Fruit fly (Drosophila melanogaster) whole organism, embryonic: ENCODE data around the gene CG15375.

Source experiments
- B-H1 ChIP-seq: fragments of 200-800 bp; sonication (Bioruptor generic); IDR thresholded peaks from 3 replicates; pipeline ENCODE4 v1.3.6; 2022; ENCODE audit warnings: missing biosample characterization, missing genetic modification characterization
- CG10267 ChIP-seq: fragments of 200-800 bp; sonication (Bioruptor generic); optimal IDR thresholded peaks from 2 replicates; lab custom pipeline; 2018; ENCODE audit warnings: missing biosample characterization, mild to moderate bottlenecking, missing genetic modification characterization, moderate library complexity
- CG10431 ChIP-seq: fragments of 200-800 bp; sonication (Bioruptor generic); optimal IDR thresholded peaks from 3 replicates; lab custom pipeline; 2018; ENCODE audit warnings: missing biosample characterization, mild to moderate bottlenecking, missing genetic modification characterization
- CG13287 ChIP-seq: fragments of 200-800 bp; sonication (Bioruptor generic); IDR thresholded peaks from 2 replicates; pipeline ENCODE4 v1.3.6; 2022; ENCODE audit warnings: missing biosample characterization, missing genetic modification characterization; ENCODE audit not compliant: partially characterized antibody
- CG2116 ChIP-seq: fragments of 200-800 bp; sonication (Bioruptor generic); optimal IDR thresholded peaks from 3 replicates; lab custom pipeline; 2018; ENCODE audit warnings: missing biosample characterization, mild to moderate bottlenecking, missing genetic modification characterization
- CG2120 ChIP-seq: fragments of 200-800 bp; sonication (Bioruptor generic); optimal IDR thresholded peaks from 3 replicates; lab custom pipeline; 2016; ENCODE audit warnings: missing biosample characterization, missing genetic modification characterization
- CG2129 ChIP-seq: fragments of 200-800 bp; sonication (Bioruptor generic); IDR thresholded peaks from 2 replicates; pipeline ENCODE4 v1.3.6; 2022; ENCODE audit warnings: missing biosample characterization, missing genetic modification characterization; ENCODE audit not compliant: partially characterized antibody
- CG30020 ChIP-seq: fragments of 200-800 bp; optimal IDR thresholded peaks from 2 replicates; lab custom pipeline; 2019; ENCODE audit warnings: missing biosample characterization, mild to moderate bottlenecking, missing genetic modification characterization, moderate library complexity
- CG34422 ChIP-seq: fragments of 200-800 bp; sonication (Bioruptor generic); IDR thresholded peaks from 3 replicates; pipeline ENCODE4 v1.3.6; 2022; ENCODE audit warnings: missing biosample characterization, missing genetic modification characterization
- CG5180 ChIP-seq: fragments of 200-800 bp; sonication (Bioruptor generic); optimal IDR thresholded peaks from 3 replicates; lab custom pipeline; 2017; ENCODE audit warnings: missing biosample characterization, missing genetic modification characterization, mild to moderate bottlenecking, moderate library complexity, missing genetic modification reagents
- CG6175 ChIP-seq: fragments of 200-800 bp; sonication (Bioruptor generic); IDR thresholded peaks from 3 replicates; pipeline ENCODE4 v1.3.6; 2022; ENCODE audit warnings: missing biosample characterization, missing genetic modification characterization
- CG6654 ChIP-seq: fragments of 200-800 bp; sonication (Bioruptor generic); optimal IDR thresholded peaks from 2 replicates; lab custom pipeline; 2017; ENCODE audit warnings: missing biosample characterization, mild to moderate bottlenecking, missing genetic modification characterization
- CG7963 ChIP-seq: fragments of 200-800 bp; sonication (Bioruptor generic); IDR thresholded peaks from 3 replicates; pipeline ENCODE4 v1.3.6; 2022; ENCODE audit warnings: missing biosample characterization, missing genetic modification characterization; ENCODE audit not compliant: partially characterized antibody
- CG9609 ChIP-seq: fragments of 200-800 bp; sonication (Bioruptor generic); optimal IDR thresholded peaks from 3 replicates; lab custom pipeline; 2016; ENCODE audit warnings: missing biosample characterization, missing genetic modification characterization
- CG9727 ChIP-seq: fragments of 200-800 bp; sonication (Bioruptor generic); optimal IDR thresholded peaks from 3 replicates; lab custom pipeline; 2017; ENCODE audit warnings: missing biosample characterization, mild to moderate bottlenecking, missing genetic modification characterization
- CG9932 ChIP-seq: fragments of 200-800 bp; sonication (Bioruptor generic); IDR thresholded peaks from 2 replicates; pipeline ENCODE4 v1.3.6; 2022; ENCODE audit warnings: missing biosample characterization, missing genetic modification characterization
- Chrac-16 ChIP-seq: fragments of 200-800 bp; sonication (Bioruptor generic); optimal IDR thresholded peaks from 3 replicates; lab custom pipeline; 2016; ENCODE audit warnings: missing biosample characterization, missing genetic modification characterization
- Dref ChIP-seq: fragments of 200-800 bp; sonication (Bioruptor generic); IDR thresholded peaks from 2 replicates; pipeline ENCODE4 v1.3.6; 2022; ENCODE audit warnings: missing biosample characterization, missing genetic modification characterization
- E2f2 ChIP-seq: fragments of 200-800 bp; sonication (Bioruptor generic); IDR thresholded peaks from 2 replicates; pipeline ENCODE4 v1.3.6; 2022; ENCODE audit warnings: missing biosample characterization, missing genetic modification characterization
- Ets65A ChIP-seq: fragments of 200-800 bp; sonication (Bioruptor generic); peaks from one replicate; lab custom pipeline; 2016; ENCODE audit warnings: missing biosample characterization, missing genetic modification characterization
- Gug ChIP-seq: fragments of 200-800 bp; sonication (Bioruptor generic); IDR thresholded peaks from 4 replicates; pipeline ENCODE4 v1.3.6; 2022; ENCODE audit warnings: missing biosample characterization, missing genetic modification characterization
- HLHmδ ChIP-seq: fragments of 200-800 bp; sonication (Bioruptor generic); optimal IDR thresholded peaks from 2 replicates; lab custom pipeline; 2018; ENCODE audit warnings: missing biosample characterization, mild to moderate bottlenecking, missing genetic modification characterization, moderate library complexity
- MBD-R2 ChIP-seq: fragments of 200-800 bp; sonication (Bioruptor generic); IDR thresholded peaks from 2 replicates; pipeline ENCODE4 v1.3.6; 2022; ENCODE audit warnings: missing biosample characterization, missing genetic modification characterization
- Med ChIP-seq: fragments of 200-800 bp; sonication (Bioruptor generic); peaks from one replicate; lab custom pipeline; 2016; ENCODE audit warnings: missing biosample characterization, missing genetic modification characterization, mild to moderate bottlenecking, inconsistent platforms, moderate library complexity
- Neu2 ChIP-seq: fragments of 200-800 bp; sonication (Bioruptor generic); optimal IDR thresholded peaks from 3 replicates; lab custom pipeline; 2016; ENCODE audit warnings: missing biosample characterization, missing genetic modification characterization, borderline replicate concordance
- TFAM ChIP-seq: fragments of 200-800 bp; sonication (Bioruptor generic); optimal IDR thresholded peaks from 2 replicates; lab custom pipeline; 2017; ENCODE audit warnings: missing biosample characterization, missing genetic modification characterization, inconsistent platforms
- aop ChIP-seq: fragments of 200-800 bp; sonication (Bioruptor generic); IDR thresholded peaks from 2 replicates; pipeline ENCODE4 v1.3.6; 2022; ENCODE audit warnings: missing biosample characterization, missing genetic modification characterization
- bbx ChIP-seq: fragments of 200-800 bp; sonication (Bioruptor generic); IDR thresholded peaks from 2 replicates; pipeline ENCODE4 v1.3.6; 2022; ENCODE audit warnings: missing biosample characterization, missing genetic modification characterization; ENCODE audit not compliant: partially characterized antibody
- bowl ChIP-seq: fragments of 200-800 bp; sonication (Bioruptor generic); IDR thresholded peaks from 2 replicates; pipeline ENCODE4 v1.3.6; 2022; ENCODE audit warnings: missing biosample characterization, missing genetic modification characterization
- cg ChIP-seq: fragments of 200-800 bp; sonication (Bioruptor generic); optimal IDR thresholded peaks from 3 replicates; lab custom pipeline; 2019; ENCODE audit warnings: missing biosample characterization, mild to moderate bottlenecking, missing genetic modification characterization, moderate library complexity
- dm ChIP-seq: fragments of 200-800 bp; sonication (Bioruptor generic); optimal IDR thresholded peaks from 3 replicates; lab custom pipeline; 2016; ENCODE audit warnings: missing biosample characterization, missing genetic modification characterization
- dmrt11E ChIP-seq: fragments of 200-800 bp; sonication (Bioruptor generic); optimal IDR thresholded peaks from 3 replicates; lab custom pipeline; 2018; ENCODE audit warnings: missing biosample characterization, mild to moderate bottlenecking, missing genetic modification characterization, moderate library complexity
- dpn ChIP-seq, 2 experiments: fragments of 200-800 bp; sonication (Bioruptor generic); optimal IDR thresholded peaks; 3 replicates each; lab custom pipeline; 2016; ENCODE audit warnings: missing biosample characterization in 2 of 2, missing genetic modification characterization in 2 of 2
- grau ChIP-seq: fragments of 200-800 bp; optimal IDR thresholded peaks from 3 replicates; lab custom pipeline; 2019; ENCODE audit warnings: missing biosample characterization, mild to moderate bottlenecking, missing genetic modification characterization, moderate library complexity
- hbn ChIP-seq: fragments of 200-800 bp; sonication (Bioruptor generic); IDR thresholded peaks from 2 replicates; pipeline ENCODE4 v1.3.6; 2022; ENCODE audit warnings: missing biosample characterization, missing genetic modification characterization; ENCODE audit not compliant: partially characterized antibody
- jumu ChIP-seq: fragments of 200-800 bp; sonication (Bioruptor generic); optimal IDR thresholded peaks from 3 replicates; lab custom pipeline; 2016; ENCODE audit warnings: missing biosample characterization, missing genetic modification characterization
- ken ChIP-seq: fragments of 200-800 bp; sonication (Bioruptor generic); IDR thresholded peaks from 3 replicates; pipeline ENCODE4 v1.3.6; 2022; ENCODE audit warnings: missing biosample characterization, missing genetic modification characterization
- lola ChIP-seq, 3 experiments: fragments of >200 bp in 2 of 3; fragments of 200-800 bp in 1 of 3; sonication (Bioruptor generic) in 1 of 3; optimal IDR thresholded peaks; 2 replicates each; lab custom pipeline; 2017 to 2019; ENCODE audit warnings: missing biosample characterization in 3 of 3, missing genetic modification characterization in 3 of 3, mild to moderate bottlenecking in 1 of 3, moderate library complexity in 1 of 3
- nom ChIP-seq: fragments of 200-800 bp; sonication (Bioruptor generic); optimal IDR thresholded peaks from 2 replicates; lab custom pipeline; 2017; ENCODE audit warnings: missing biosample characterization, missing genetic modification characterization, mild to moderate bottlenecking, moderate library complexity, missing genetic modification reagents
- ro ChIP-seq: fragments of 200-800 bp; sonication (Bioruptor generic); IDR thresholded peaks from 2 replicates; pipeline ENCODE4 v1.3.6; 2022; ENCODE audit warnings: missing biosample characterization, missing genetic modification characterization
- row ChIP-seq: fragments of 200-800 bp; sonication (Bioruptor generic); IDR thresholded peaks from 3 replicates; pipeline ENCODE4 v1.3.6; 2022; ENCODE audit warnings: missing biosample characterization, missing genetic modification characterization
- scrt ChIP-seq: fragments of 200-800 bp; sonication (Bioruptor generic); optimal IDR thresholded peaks from 2 replicates; lab custom pipeline; 2018; ENCODE audit warnings: missing biosample characterization, mild to moderate bottlenecking, missing genetic modification characterization, moderate library complexity
- sna ChIP-seq: fragments of 200-800 bp; sonication (Bioruptor generic); IDR thresholded peaks from 2 replicates; pipeline ENCODE4 v1.3.6; 2022; ENCODE audit warnings: missing biosample characterization, missing genetic modification characterization; ENCODE audit not compliant: partially characterized antibody
- sob ChIP-seq: fragments of 200-800 bp; sonication (Bioruptor generic); IDR thresholded peaks from 2 replicates; pipeline ENCODE4 v1.3.6; 2022; ENCODE audit warnings: missing biosample characterization, missing genetic modification characterization
- tna ChIP-seq: fragments of 200-800 bp; sonication (Bioruptor generic); IDR thresholded peaks from 2 replicates; pipeline ENCODE4 v1.3.6; 2022; ENCODE audit warnings: missing biosample characterization, missing genetic modification characterization; ENCODE audit not compliant: partially characterized antibody
- unc-4 ChIP-seq: fragments of 200-800 bp; sonication (Bioruptor generic); IDR thresholded peaks from 2 replicates; pipeline ENCODE4 v1.3.6; 2022; ENCODE audit warnings: missing biosample characterization, missing genetic modification characterization; ENCODE audit not compliant: partially characterized antibody
- vfl ChIP-seq: fragments of 200-800 bp; sonication (Bioruptor generic); optimal IDR thresholded peaks from 2 replicates; lab custom pipeline; 2016; ENCODE audit warnings: missing biosample characterization, missing genetic modification characterization
- vnd ChIP-seq: fragments of 200-800 bp; sonication (Bioruptor generic); IDR thresholded peaks from 3 replicates; pipeline ENCODE4 v1.3.6; 2022; ENCODE audit warnings: missing biosample characterization, missing genetic modification characterization; ENCODE audit not compliant: partially characterized antibody
- wor ChIP-seq: fragments of 200-800 bp; sonication (Bioruptor generic); IDR thresholded peaks from 2 replicates; pipeline ENCODE4 v1.3.6; 2022; ENCODE audit warnings: missing biosample characterization, missing genetic modification characterization

Gene CG15375

dm6 chrX:4113698-4114216 lies 12.6 kb downstream of the CG15375 start, which contains the start of the genes dgt4 and Nsun2 (continued):
- TF ChIP-seq vfl (GFP tag; lab: Kevin White, UChicago) (no peak), CG6654 (no peak), CG10267 (tag; lab: Kevin White, UChicago) (peak; percentile 19), Dref (GFP tag; lab: Robert Waterston, UW) (peak; percentile 64), CG2116 (GFP tag; lab: Kevin White, UChicago) (peak; percentile 54), sna (no peak), ro (GFP tag; lab: Robert Waterston, UW) (no peak), nom (GFP tag; lab: Kevin White, UChicago) (no peak), dpn (GFP tag; optimal IDR thresholded peaks at IDR 0.05; lab: Kevin White, UChicago) (peak; percentile 0 to 7), Med (GFP tag; lab: Kevin White, UChicago) (peak; percentile 64), CG34422 (no peak), B-H1 (GFP tag; lab: Robert Waterston, UW) (no peak), vnd (peak; percentile 44; the same call in 1 of the 3 replicates), CG10431 (GFP tag; lab: Kevin White, UChicago) (no peak), CG6175 (no peak), TFAM (no peak), E2f2 (GFP tag; lab: Robert Waterston, UW) (peak; percentile 60), lola (GFP tag; optimal IDR thresholded peaks at IDR 0.05; lab: Kevin White, UChicago) (peak in 1 of 3 experiments; percentile 18), bbx (GFP tag; lab: Robert Waterston, UW) (peak; percentile 37; the same call in 1 of the 2 replicates), Ets65A (peak; percentile 90), Chrac-16 (GFP tag; lab: Kevin White, UChicago) (peak; percentile 23), MBD-R2 (GFP tag; lab: Robert Waterston, UW) (no peak), CG9932 (peak; percentile 40; the same call in 1 of the 2 replicates), ken (GFP tag; lab: Robert Waterston, UW) (no peak), Neu2 (GFP tag; lab: Kevin White, UChicago) (no peak), wor (no peak), tna (GFP tag; lab: Robert Waterston, UW) (0 out of 2 replicates have a peak, but pooled peaks have one; percentile 43), CG5180 (GFP tag; lab: Kevin White, UChicago) (no peak), row (GFP tag; lab: Robert Waterston, UW) (peak; percentile 49), CG9727 (GFP tag; lab: Kevin White, UChicago) (peak; percentile 18), CG2129 (GFP tag; lab: Robert Waterston, UW) (0 out of 2 replicates have a peak, but pooled peaks have one; percentile 14), CG2120 (peak; percentile 37), dm (GFP tag; lab: Kevin White, UChicago) (peak; percentile 64), dmrt11E (tag; lab: Kevin White, UChicago) (no peak), CG9609 (GFP tag; lab: Kevin White, UChicago) (peak; percentile 17), sob (GFP tag; lab: Robert Waterston, UW) (no peak), Gug (GFP tag; lab: Robert Waterston, UW) (0 out of 4 replicates have a peak, but pooled peaks have one; percentile 5), scrt (GFP tag; lab: Kevin White, UChicago) (no peak), aop (GFP tag; lab: Robert Waterston, UW) (no peak), unc-4 (peak; percentile 64; the same call in 1 of the 2 replicates), CG7963 (GFP tag; lab: Robert Waterston, UW) (no peak), CG13287 (GFP tag; lab: Robert Waterston, UW) (peak; percentile 69), CG30020 (tag; lab: Kevin White, UChicago) (no peak), hbn (0 out of 2 replicates have a peak, but pooled peaks have one; percentile 15), HLHmδ (no peak), bowl (no peak), jumu (GFP tag; lab: Kevin White, UChicago) (peak; percentile 24), cg (no peak), grau (tag; lab: Kevin White, UChicago) (no peak)
